Worm (Caenorhabditis elegans): ENCODE results near the gene fbxb-14.

fbxb-14 gene

ce11 chrII:582649-583048 lies at the start of gene fbxb-14:
Gene fbxb-14 (minus strand): TSS chrII:582749.
- TF ChIP-seq hmg-4 (GFP tag; optimal IDR thresholded peaks at IDR 0.05) = no peak
- TF ChIP-seq sea-1 (GFP tag; conservative IDR thresholded peaks at IDR 0.05) = no peak
- no peak for TF ChIP-seq flt-1 (GFP tag; IDR thresholded peaks at IDR 0.05)
- no peak for TF ChIP-seq pes-1 (GFP tag; IDR thresholded peaks at IDR 0.05)
- no peak for TF ChIP-seq scrt-1 (GFP tag; IDR thresholded peaks at IDR 0.05)

DNA sequence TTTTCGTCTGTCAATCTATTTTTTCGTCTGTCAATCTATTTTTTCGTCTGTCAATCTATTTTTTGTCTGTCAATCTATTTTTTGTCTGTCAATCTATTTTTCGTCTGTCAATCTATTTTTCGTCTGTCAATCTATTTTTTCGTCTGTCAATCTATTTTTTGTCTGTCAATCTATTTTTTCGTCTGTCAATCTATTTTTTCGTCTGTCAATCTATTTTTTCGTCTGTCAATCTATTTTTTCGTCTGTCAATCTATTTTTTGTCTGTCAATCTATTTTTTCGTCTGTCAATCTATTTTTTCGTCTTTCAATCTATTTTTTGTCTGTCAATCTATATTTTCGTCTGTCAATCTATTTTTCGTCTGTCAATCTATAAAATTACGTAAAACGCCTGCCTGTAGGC lies 46.9 kb upstream of the fbxb-14 start:
- 0 out of 2 replicates have a peak, but pooled peaks have one; percentile 46 for TF ChIP-seq tbx-11 (GFP tag; IDR thresholded peaks at IDR 0.05)

ce11 chrII:627913-628312 lies 45.4 kb upstream of the fbxb-14 start:
- TF ChIP-seq hmbx-1 (tag; optimal IDR thresholded peaks at IDR 0.05) (no peak), ama-1 (optimal IDR thresholded peaks at IDR 0.05) (no peak), F13C5.2 (tag; optimal IDR thresholded peaks at IDR 0.05) (no peak), pes-1 (GFP tag; IDR thresholded peaks at IDR 0.05) (no peak), aly-1 (tag; optimal IDR thresholded peaks at IDR 0.05) (no peak), flt-1 (GFP tag; IDR thresholded peaks at IDR 0.05) (no peak), ets-7 (tag; optimal IDR thresholded peaks at IDR 0.05) (no peak), sea-1 (GFP tag; conservative IDR thresholded peaks at IDR 0.05) (no peak)

DNA sequence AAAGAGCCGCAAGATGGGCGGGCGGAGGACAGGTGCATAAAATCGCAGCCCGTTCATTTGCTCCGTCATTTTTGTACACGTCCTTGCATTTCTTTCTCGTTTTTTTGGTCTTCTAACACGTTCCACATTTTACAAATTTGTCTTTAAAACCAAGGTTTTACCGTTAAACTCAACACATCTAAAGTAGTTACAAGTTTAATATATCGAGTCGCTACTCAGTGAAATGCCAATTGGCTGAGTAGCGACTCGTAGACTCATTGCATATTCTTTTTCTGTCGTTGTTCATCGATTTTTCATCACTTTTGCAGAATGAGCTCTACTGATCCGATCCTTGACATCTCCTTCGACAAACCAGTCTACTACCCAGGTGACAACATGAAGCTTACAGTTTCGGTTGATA lies 44.7 kb upstream of the fbxb-14 start, which contains the start of gene arrd-1:
arrd-1 (plus strand) TSS at position 301 of the 400 bp plus-strand sequence.
- TF ChIP-seq ceh-13 (GFP tag; optimal IDR thresholded peaks at IDR 0.05) (no peak), ceh-36 (tag; optimal IDR thresholded peaks at IDR 0.05) (no peak), F13C5.2 (tag; optimal IDR thresholded peaks at IDR 0.05) (no peak), hmg-4 (GFP tag; optimal IDR thresholded peaks at IDR 0.05) (no peak), pes-1 (GFP tag; IDR thresholded peaks at IDR 0.05) (no peak), hmbx-1 (tag; optimal IDR thresholded peaks at IDR 0.05) (no peak), ets-7 (tag; optimal IDR thresholded peaks at IDR 0.05) (no peak), hnd-1 (tag; optimal IDR thresholded peaks at IDR 0.05) (no peak), ama-1 (optimal IDR thresholded peaks at IDR 0.05) (no peak), tra-4 (tag; optimal IDR thresholded peaks at IDR 0.05) (no peak), tbx-11 (GFP tag; IDR thresholded peaks at IDR 0.05) (no peak), scrt-1 (GFP tag; IDR thresholded peaks at IDR 0.05) (no peak), aly-1 (tag; optimal IDR thresholded peaks at IDR 0.05) (no peak), sea-1 (GFP tag; conservative IDR thresholded peaks at IDR 0.05) (no peak)

- TF ChIP-seq F13C5.2 (tag; optimal IDR thresholded peaks at IDR 0.05) (no peak), pes-1 (GFP tag; IDR thresholded peaks at IDR 0.05) (no peak), tbx-37 (GFP tag; conservative IDR thresholded peaks at IDR 0.05) (no peak), sea-1 (GFP tag; conservative IDR thresholded peaks at IDR 0.05) (no peak), hmg-4 (GFP tag; optimal IDR thresholded peaks at IDR 0.05) (no peak), flt-1 (GFP tag; IDR thresholded peaks at IDR 0.05) (no peak), hnd-1 (tag; optimal IDR thresholded peaks at IDR 0.05) (no peak), ceh-36 (tag; optimal IDR thresholded peaks at IDR 0.05) (no peak), ceh-13 (GFP tag; optimal IDR thresholded peaks at IDR 0.05) (no peak), hmbx-1 (tag; optimal IDR thresholded peaks at IDR 0.05) (no peak), B0310.2 (tag; optimal IDR thresholded peaks at IDR 0.05) (no peak), ama-1 (optimal IDR thresholded peaks at IDR 0.05) (no peak), tbx-11 (GFP tag; IDR thresholded peaks at IDR 0.05) (no peak), tra-4 (tag; optimal IDR thresholded peaks at IDR 0.05) (no peak), aly-1 (tag; optimal IDR thresholded peaks at IDR 0.05) (no peak), scrt-1 (GFP tag; IDR thresholded peaks at IDR 0.05) (no peak)
These were observed 43.4 kb upstream of the fbxb-14 start for ce11 chrII:625926-626325.

- TF ChIP-seq hmg-4 (GFP tag; optimal IDR thresholded peaks at IDR 0.05) (no peak), hmbx-1 (tag; optimal IDR thresholded peaks at IDR 0.05) (no peak), aly-1 (tag; optimal IDR thresholded peaks at IDR 0.05) (no peak), flt-1 (GFP tag; IDR thresholded peaks at IDR 0.05) (no peak), sea-1 (GFP tag; conservative IDR thresholded peaks at IDR 0.05) (no peak), scrt-1 (GFP tag; IDR thresholded peaks at IDR 0.05) (no peak), tbx-37 (GFP tag; conservative IDR thresholded peaks at IDR 0.05) (no peak), ets-7 (tag; optimal IDR thresholded peaks at IDR 0.05) (no peak), B0310.2 (tag; optimal IDR thresholded peaks at IDR 0.05) (no peak), F13C5.2 (tag; optimal IDR thresholded peaks at IDR 0.05) (no peak), tbx-11 (GFP tag; IDR thresholded peaks at IDR 0.05) (no peak), ceh-36 (tag; optimal IDR thresholded peaks at IDR 0.05) (no peak), ceh-13 (GFP tag; optimal IDR thresholded peaks at IDR 0.05) (no peak), ama-1 (optimal IDR thresholded peaks at IDR 0.05) (no peak), pes-1 (GFP tag; IDR thresholded peaks at IDR 0.05) (no peak), tra-4 (tag; optimal IDR thresholded peaks at IDR 0.05) (no peak), hnd-1 (tag; optimal IDR thresholded peaks at IDR 0.05) (no peak)
These were observed 41.9 kb upstream of the fbxb-14 start, which contains the start of gene T04B8.5 for ce11 chrII:624443-624842. Gene T04B8.5 (minus strand): TSS chrII:624543.

DNA sequence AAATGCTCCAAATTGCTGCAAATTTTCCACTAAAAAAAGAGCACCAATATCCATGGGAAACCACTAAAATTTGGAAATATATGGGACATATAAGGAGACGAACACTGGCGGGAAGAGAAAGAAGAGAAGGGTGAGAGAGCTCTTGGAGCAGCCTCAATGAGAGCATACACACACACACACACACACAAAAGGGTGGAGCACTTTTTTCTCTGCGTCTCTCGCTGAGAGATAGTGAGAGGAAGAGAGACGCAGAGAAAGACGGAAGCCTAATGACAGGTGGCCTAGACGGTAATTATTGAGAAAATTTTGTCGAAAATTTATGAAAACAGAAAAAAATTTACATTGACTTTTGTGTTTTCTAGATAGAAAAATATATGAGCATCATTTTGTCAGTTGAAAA lies 39.9 kb upstream of the fbxb-14 start:
- TF ChIP-seq B0310.2 (tag; optimal IDR thresholded peaks at IDR 0.05) = no peak

- TF ChIP-seq flt-1 (GFP tag; IDR thresholded peaks at IDR 0.05) = no peak
- no peak for TF ChIP-seq sea-1 (GFP tag; conservative IDR thresholded peaks at IDR 0.05)
- no peak for TF ChIP-seq hnd-1 (tag; optimal IDR thresholded peaks at IDR 0.05)
- TF ChIP-seq ceh-36 (tag; optimal IDR thresholded peaks at IDR 0.05) = no peak
- no peak for TF ChIP-seq ets-7 (tag; optimal IDR thresholded peaks at IDR 0.05)
- TF ChIP-seq F13C5.2 (tag; optimal IDR thresholded peaks at IDR 0.05) = no peak
- TF ChIP-seq tbx-37 (GFP tag; conservative IDR thresholded peaks at IDR 0.05) = no peak
- TF ChIP-seq aly-1 (tag; optimal IDR thresholded peaks at IDR 0.05) = no peak
- TF ChIP-seq hmbx-1 (tag; optimal IDR thresholded peaks at IDR 0.05) = no peak
- no peak for TF ChIP-seq tbx-11 (GFP tag; IDR thresholded peaks at IDR 0.05)
- no peak for TF ChIP-seq scrt-1 (GFP tag; IDR thresholded peaks at IDR 0.05)
- TF ChIP-seq tra-4 (tag; optimal IDR thresholded peaks at IDR 0.05) = no peak
- TF ChIP-seq hmg-4 (GFP tag; optimal IDR thresholded peaks at IDR 0.05) = no peak
- TF ChIP-seq ceh-13 (GFP tag; optimal IDR thresholded peaks at IDR 0.05) = no peak
- TF ChIP-seq pes-1 (GFP tag; IDR thresholded peaks at IDR 0.05) = no peak
- no peak for TF ChIP-seq ama-1 (optimal IDR thresholded peaks at IDR 0.05)
- no peak for TF ChIP-seq B0310.2 (tag; optimal IDR thresholded peaks at IDR 0.05)
These were observed 38.6 kb upstream of the fbxb-14 start for ce11 chrII:621141-621540.

Measured in whole organism, early embryonic.